Fruit fly (Drosophila melanogaster) whole organism, embryonic: Measurements from ENCODE around the gene CG14818.

Experiments used
- Abd-B ChIP-seq: fragments of 200-800 bp; sonication (Bioruptor generic); optimal IDR thresholded peaks from 2 replicates; lab custom pipeline; 2018; ENCODE audit warnings: missing biosample characterization, mild to moderate bottlenecking, missing genetic modification characterization, moderate library complexity
- Antp ChIP-seq: fragments of 200-800 bp; sonication (Bioruptor generic); optimal IDR thresholded peaks from 3 replicates; lab custom pipeline; 2016; ENCODE audit warnings: missing biosample characterization, missing genetic modification characterization
- CG10654 ChIP-seq: fragments of 200-800 bp; sonication (Bioruptor generic); optimal IDR thresholded peaks from 2 replicates; lab custom pipeline; 2016; ENCODE audit warnings: missing biosample characterization, missing genetic modification characterization
- CG12071 ChIP-seq: fragments of 200-800 bp; sonication (Bioruptor generic); optimal IDR thresholded peaks from 3 replicates; lab custom pipeline; 2018; ENCODE audit warnings: missing biosample characterization, mild to moderate bottlenecking, missing genetic modification characterization
- CG12104 ChIP-seq: fragments of 200-800 bp; sonication (Bioruptor generic); optimal IDR thresholded peaks from 3 replicates; lab custom pipeline; 2016; ENCODE audit warnings: missing biosample characterization, missing genetic modification characterization
- CG14965 ChIP-seq: fragments of 200-800 bp; sonication (Bioruptor generic); optimal IDR thresholded peaks from 2 replicates; lab custom pipeline; 2016; ENCODE audit warnings: missing biosample characterization, missing genetic modification characterization, borderline replicate concordance
- CG1529 ChIP-seq: fragments of 200-800 bp; sonication (Bioruptor generic); optimal IDR thresholded peaks from 3 replicates; lab custom pipeline; 2018; ENCODE audit warnings: missing biosample characterization, missing genetic modification characterization
- CG15514 ChIP-seq: fragments of 200-800 bp; sonication (Bioruptor generic); optimal IDR thresholded peaks from 3 replicates; lab custom pipeline; 2017; ENCODE audit warnings: missing biosample characterization, missing genetic modification characterization, mild to moderate bottlenecking, moderate library complexity, missing genetic modification reagents
- CG15601 ChIP-seq: fragments of 200-800 bp; sonication (Bioruptor generic); optimal IDR thresholded peaks from 3 replicates; lab custom pipeline; 2019; ENCODE audit warnings: missing biosample characterization, mild to moderate bottlenecking, missing genetic modification characterization, moderate library complexity
- CG16813 ChIP-seq: fragments of 200-800 bp; sonication (Bioruptor generic); IDR thresholded peaks from 3 replicates; pipeline ENCODE4 v1.3.6; 2022; ENCODE audit warnings: missing biosample characterization, missing genetic modification characterization; ENCODE audit not compliant: partially characterized antibody
- CG17361 ChIP-seq: fragments of 200-800 bp; sonication (Bioruptor generic); IDR thresholded peaks from 3 replicates; pipeline ENCODE4 v1.3.6; 2022; ENCODE audit warnings: missing biosample characterization, missing genetic modification characterization
- CG2199 ChIP-seq: fragments of 200-800 bp; sonication (Bioruptor generic); IDR thresholded peaks from 3 replicates; pipeline ENCODE4 v1.3.6; 2022; ENCODE audit warnings: missing biosample characterization, missing genetic modification characterization
- CG3407 ChIP-seq: fragments of 200-800 bp; sonication (Bioruptor generic); optimal IDR thresholded peaks from 2 replicates; lab custom pipeline; 2018; ENCODE audit warnings: missing biosample characterization, mild to moderate bottlenecking, missing genetic modification characterization
- CG34422 ChIP-seq: fragments of 200-800 bp; sonication (Bioruptor generic); IDR thresholded peaks from 3 replicates; pipeline ENCODE4 v1.3.6; 2022; ENCODE audit warnings: missing biosample characterization, missing genetic modification characterization
- CG3838 ChIP-seq: fragments of 200-800 bp; sonication (Bioruptor generic); optimal IDR thresholded peaks from 3 replicates; lab custom pipeline; 2016; ENCODE audit warnings: missing biosample characterization, missing genetic modification characterization
- CG5953 ChIP-seq: fragments of 200-800 bp; sonication (Bioruptor generic); IDR thresholded peaks from 2 replicates; pipeline ENCODE4 v1.3.6; 2022; ENCODE audit warnings: missing biosample characterization, missing genetic modification characterization
- CG7786 ChIP-seq: fragments of 200-800 bp; sonication (Bioruptor generic); optimal IDR thresholded peaks from 2 replicates; lab custom pipeline; 2016; ENCODE audit warnings: missing biosample characterization, missing genetic modification characterization
- CG7928 ChIP-seq: fragments of 200-800 bp; sonication (Bioruptor generic); optimal IDR thresholded peaks from 2 replicates; lab custom pipeline; 2017; ENCODE audit warnings: missing biosample characterization, mild to moderate bottlenecking, missing genetic modification characterization
- CkIIα-i1 ChIP-seq: fragments of 200-800 bp; sonication (Bioruptor generic); IDR thresholded peaks from 2 replicates; pipeline ENCODE4 v1.3.6; 2022; ENCODE audit warnings: missing biosample characterization, missing genetic modification characterization
- CrebB ChIP-seq: fragments of 200-800 bp; sonication (Bioruptor generic); optimal IDR thresholded peaks from 3 replicates; lab custom pipeline; 2018; ENCODE audit warnings: missing biosample characterization, mild to moderate bottlenecking, missing genetic modification characterization
- D19B ChIP-seq: fragments of 200-800 bp; sonication (Bioruptor generic); optimal IDR thresholded peaks from 2 replicates; lab custom pipeline; 2017; ENCODE audit warnings: missing biosample characterization, mild to moderate bottlenecking, missing genetic modification characterization
- E2f1 ChIP-seq: fragments of 200-800 bp; sonication (Bioruptor generic); IDR thresholded peaks from 2 replicates; pipeline ENCODE4 v1.3.6; 2022; ENCODE audit warnings: missing biosample characterization, missing genetic modification characterization
- GATAe ChIP-seq: fragments of 200-800 bp; sonication (Bioruptor generic); conservative IDR thresholded peaks from 2 replicates; pipeline ENCODE4 v1.3.6; 2022; ENCODE audit warnings: missing biosample characterization, missing genetic modification characterization
- H2.0 ChIP-seq: fragments of 200-800 bp; sonication (Bioruptor generic); IDR thresholded peaks from 2 replicates; pipeline ENCODE4 v1.3.6; 2022; ENCODE audit warnings: missing biosample characterization, missing genetic modification characterization
- HLH54F ChIP-seq: fragments of 200-800 bp; sonication (Bioruptor generic); optimal IDR thresholded peaks from 3 replicates; lab custom pipeline; 2016; ENCODE audit warnings: missing biosample characterization, missing genetic modification characterization
- Hey ChIP-seq: fragments of 200-800 bp; sonication (Bioruptor generic); optimal IDR thresholded peaks from 3 replicates; lab custom pipeline; 2018; ENCODE audit warnings: missing biosample characterization, mild to moderate bottlenecking, missing genetic modification characterization
- HmgZ ChIP-seq: fragments of 200-800 bp; sonication (Bioruptor generic); optimal IDR thresholded peaks from 2 replicates; lab custom pipeline; 2018; ENCODE audit warnings: missing biosample characterization, mild to moderate bottlenecking, missing genetic modification characterization
- Hr3 ChIP-seq: fragments of 200-800 bp; sonication (Bioruptor generic); optimal IDR thresholded peaks from 3 replicates; lab custom pipeline; 2016; ENCODE audit warnings: missing biosample characterization, missing genetic modification characterization
- Lpt ChIP-seq: fragments of >200 bp; optimal IDR thresholded peaks from 2 replicates; lab custom pipeline; 2018; ENCODE audit warnings: missing biosample characterization, missing genetic modification characterization
- NC2α ChIP-seq: fragments of 200-800 bp; sonication (Bioruptor generic); optimal IDR thresholded peaks from 2 replicates; lab custom pipeline; 2016; ENCODE audit warnings: missing biosample characterization, missing genetic modification characterization
- Optix ChIP-seq: fragments of 200-800 bp; sonication (Bioruptor generic); IDR thresholded peaks from 3 replicates; pipeline ENCODE4 v1.3.6; 2022; ENCODE audit warnings: missing biosample characterization, missing genetic modification characterization
- Ptx1 ChIP-seq: fragments of 200-800 bp; sonication (Bioruptor generic); IDR thresholded peaks from 2 replicates; pipeline ENCODE4 v1.3.6; 2022; ENCODE audit warnings: missing biosample characterization, missing genetic modification characterization
- Ravus ChIP-seq: fragments of 200-800 bp; sonication (Bioruptor generic); IDR thresholded peaks from 2 replicates; pipeline ENCODE4 v1.3.6; 2022; ENCODE audit warnings: missing biosample characterization, missing genetic modification characterization
- Side ChIP-seq: fragments of 200-800 bp; sonication (Bioruptor generic); optimal IDR thresholded peaks from 2 replicates; lab custom pipeline; 2016; ENCODE audit warnings: missing biosample characterization, missing genetic modification characterization
- Six4 ChIP-seq: fragments of 200-800 bp; sonication (Bioruptor generic); optimal IDR thresholded peaks from 2 replicates; lab custom pipeline; 2016; ENCODE audit warnings: missing biosample characterization, missing genetic modification characterization
- Sox100B ChIP-seq: fragments of 200-800 bp; sonication (Bioruptor generic); optimal IDR thresholded peaks from 3 replicates; lab custom pipeline; 2018; ENCODE audit warnings: missing biosample characterization, mild to moderate bottlenecking, missing genetic modification characterization
- cas ChIP-seq: fragments of 200-800 bp; sonication (Bioruptor generic); IDR thresholded peaks from 2 replicates; pipeline ENCODE4 v1.3.6; 2022; ENCODE audit warnings: missing biosample characterization, missing genetic modification characterization
- chn ChIP-seq: fragments of 200-800 bp; sonication (Bioruptor generic); optimal IDR thresholded peaks from 2 replicates; lab custom pipeline; 2016; ENCODE audit warnings: missing biosample characterization, missing genetic modification characterization
- dm ChIP-seq: fragments of 200-800 bp; sonication (Bioruptor generic); optimal IDR thresholded peaks from 3 replicates; lab custom pipeline; 2016; ENCODE audit warnings: missing biosample characterization, missing genetic modification characterization
- fd102C ChIP-seq: fragments of 200-800 bp; sonication (Bioruptor generic); optimal IDR thresholded peaks from 2 replicates; lab custom pipeline; 2018; ENCODE audit warnings: missing biosample characterization, mild to moderate bottlenecking, missing genetic modification characterization, moderate library complexity
- hbn ChIP-seq: fragments of 200-800 bp; sonication (Bioruptor generic); IDR thresholded peaks from 2 replicates; pipeline ENCODE4 v1.3.6; 2022; ENCODE audit warnings: missing biosample characterization, missing genetic modification characterization; ENCODE audit not compliant: partially characterized antibody
- jumu ChIP-seq: fragments of 200-800 bp; sonication (Bioruptor generic); optimal IDR thresholded peaks from 3 replicates; lab custom pipeline; 2016; ENCODE audit warnings: missing biosample characterization, missing genetic modification characterization
- kay ChIP-seq: fragments of 200-800 bp; sonication (Bioruptor generic); optimal IDR thresholded peaks from 2 replicates; lab custom pipeline; 2016; ENCODE audit warnings: missing biosample characterization, missing genetic modification characterization
- lilli ChIP-seq: fragments of 200-800 bp; sonication (Bioruptor generic); optimal IDR thresholded peaks from 3 replicates; lab custom pipeline; 2016; ENCODE audit warnings: missing biosample characterization, missing genetic modification characterization
- maf-S ChIP-seq: fragments of 200-800 bp; sonication (Bioruptor generic); optimal IDR thresholded peaks from 2 replicates; lab custom pipeline; 2016; ENCODE audit warnings: missing biosample characterization, missing genetic modification characterization
- mam ChIP-seq: fragments of 200-800 bp; sonication (Bioruptor generic); optimal IDR thresholded peaks from 3 replicates; lab custom pipeline; 2016; ENCODE audit warnings: missing biosample characterization, missing genetic modification characterization
- pum ChIP-seq: fragments of 200-800 bp; sonication (Bioruptor generic); optimal IDR thresholded peaks from 2 replicates; lab custom pipeline; 2016; ENCODE audit warnings: missing biosample characterization, missing genetic modification characterization
- rib ChIP-seq: fragments of 200-800 bp; sonication (Bioruptor generic); IDR thresholded peaks from 2 replicates; pipeline ENCODE4 v1.3.6; 2022; ENCODE audit warnings: missing biosample characterization, missing genetic modification characterization
- slp2 ChIP-seq: fragments of 200-800 bp; sonication (Bioruptor generic); optimal IDR thresholded peaks from 2 replicates; lab custom pipeline; 2016; ENCODE audit warnings: missing biosample characterization, missing genetic modification characterization
- sna ChIP-seq: fragments of 200-800 bp; sonication (Bioruptor generic); IDR thresholded peaks from 2 replicates; pipeline ENCODE4 v1.3.6; 2022; ENCODE audit warnings: missing biosample characterization, missing genetic modification characterization; ENCODE audit not compliant: partially characterized antibody
- trem ChIP-seq: fragments of 200-800 bp; optimal IDR thresholded peaks from 3 replicates; lab custom pipeline; 2019; ENCODE audit warnings: missing biosample characterization, mild to moderate bottlenecking, missing genetic modification characterization, moderate library complexity
- trh ChIP-seq: fragments of 200-800 bp; sonication (Bioruptor generic); optimal IDR thresholded peaks from 2 replicates; lab custom pipeline; 2016; ENCODE audit warnings: missing biosample characterization, missing genetic modification characterization
- yki ChIP-seq: fragments of >200 bp; optimal IDR thresholded peaks from 3 replicates; lab custom pipeline; 2018

Gene CG14818

DNA sequence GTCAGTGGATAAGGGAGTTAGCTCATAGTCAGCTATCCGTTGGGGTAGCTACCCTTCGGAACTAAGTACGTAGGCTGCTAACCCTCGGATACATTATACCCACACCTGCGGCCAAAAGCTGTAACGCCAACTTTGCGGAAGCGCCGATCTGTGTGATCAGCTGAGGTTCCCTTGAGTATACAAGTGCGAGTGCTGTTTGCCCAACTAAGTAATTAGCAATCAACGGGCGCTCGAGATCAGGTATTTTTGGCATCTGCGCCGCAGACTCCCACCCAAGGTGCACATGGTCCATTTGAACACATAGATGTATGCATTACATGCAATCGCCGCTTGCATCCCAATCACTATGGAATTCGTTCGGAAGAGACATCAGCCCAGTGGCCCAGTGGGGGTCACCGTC lies 25.5 kb downstream of the CG14818 start (continued):
- TF ChIP-seq fd102C (GFP tag; lab: Kevin White, UChicago) (no peak), Lpt (GFP tag; lab: Kevin White, UChicago) (no peak), Six4 (no peak), CG10654 (GFP tag; lab: Kevin White, UChicago) (peak; percentile 45), sna (no peak), cas (GFP tag; lab: Robert Waterston, UW) (peak; percentile 66; the same call in 1 of the 2 replicates), HLH54F (GFP tag; lab: Kevin White, UChicago) (peak; percentile 11), CrebB (tag; lab: Kevin White, UChicago) (peak; percentile 82), hbn (GFP tag; lab: Robert Waterston, UW) (no peak), mam (GFP tag; lab: Kevin White, UChicago) (peak; percentile 56), Abd-B (no peak), CG17361 (GFP tag; lab: Robert Waterston, UW) (no peak), CG7786 (GFP tag; lab: Kevin White, UChicago) (peak; percentile 23), jumu (peak; percentile 51), CG15601 (tag; lab: Kevin White, UChicago) (no peak), CG1529 (GFP tag; lab: Kevin White, UChicago) (no peak), Antp (peak; percentile 46), Sox100B (GFP tag; lab: Kevin White, UChicago) (peak; percentile 22), slp2 (GFP tag; lab: Kevin White, UChicago) (no peak), chn (no peak), GATAe (GFP tag; lab: Robert Waterston, UW) (peak; percentile 34; the same call in 1 of the 2 replicates), Ravus (GFP tag; lab: Robert Waterston, UW) (no peak; the same call in 1 of the 2 replicates), CG2199 (GFP tag; lab: Robert Waterston, UW) (no peak), CG14965 (GFP tag; lab: Kevin White, UChicago) (peak; percentile 50), trh (GFP tag; lab: Kevin White, UChicago) (peak; percentile 39), CG34422 (GFP tag; lab: Robert Waterston, UW) (no peak), CG3838 (GFP tag; lab: Kevin White, UChicago) (peak; percentile 42), yki (lab: Kevin White, UChicago) (no peak), E2f1 (GFP tag; lab: Robert Waterston, UW) (peak; percentile 62; the same call in 1 of the 2 replicates), CG15514 (GFP tag; lab: Kevin White, UChicago) (peak; percentile 92), Hey (peak; percentile 73), CG7928 (GFP tag; lab: Kevin White, UChicago) (peak; percentile 53), HmgZ (tag; lab: Kevin White, UChicago) (peak; percentile 84), rib (GFP tag; lab: Robert Waterston, UW) (peak; percentile 80), H2.0 (GFP tag; lab: Robert Waterston, UW) (peak; percentile 27; the same call in 1 of the 2 replicates), kay (GFP tag; lab: Kevin White, UChicago) (peak; percentile 10), CkIIα-i1 (peak; percentile 32; the same call in 1 of the 2 replicates), CG16813 (no peak), Optix (no peak), Hr3 (GFP tag; lab: Kevin White, UChicago) (no peak), CG12104 (GFP tag; lab: Kevin White, UChicago) (peak; percentile 49), pum (no peak), trem (no peak), CG5953 (peak; percentile 51; the same call in 1 of the 2 replicates), D19B (GFP tag; lab: Kevin White, UChicago) (peak; percentile 56), CG12071 (GFP tag; lab: Kevin White, UChicago) (peak; percentile 84), CG3407 (GFP tag; lab: Kevin White, UChicago) (peak; percentile 9), NC2α (GFP tag; lab: Kevin White, UChicago) (peak; percentile 34), Ptx1 (no peak), Side (GFP tag; lab: Kevin White, UChicago) (peak; percentile 60), maf-S (GFP tag; lab: Kevin White, UChicago) (peak; percentile 54), lilli (GFP tag; lab: Kevin White, UChicago) (peak; percentile 43), dm (GFP tag; lab: Kevin White, UChicago) (no peak)
